Worm (Caenorhabditis elegans) whole organism, young adult: ENCODE data around the gene mam-2.

Experiments used
- B0035.1 ChIP-seq: sonication (generic microtip); optimal IDR thresholded peaks from 2 replicates; lab custom pipeline; 2016; ENCODE audit warnings: missing genetic modification characterization, mild to moderate bottlenecking, missing compliant biosample characterization, missing genotype, missing genetic modification reagents
- B0261.1 ChIP-seq: sonication (generic microtip); optimal IDR thresholded peaks from 2 replicates; lab custom pipeline; 2016; ENCODE audit warnings: mild to moderate bottlenecking, missing genetic modification characterization, moderate library complexity, missing compliant biosample characterization
- B0336.3 ChIP-seq: fragments of 200-800 bp; sonication (Bioruptor generic); IDR thresholded peaks from 2 replicates; pipeline ENCODE4 v1.3.6; 2022; ENCODE audit warnings: missing genetic modification characterization, missing compliant biosample characterization
- C17E4.6 ChIP-seq: fragments of 200-800 bp; sonication (Bioruptor generic); IDR thresholded peaks from 2 replicates; pipeline ENCODE4 v1.3.6; 2022; ENCODE audit warnings: missing genetic modification reagents, missing genetic modification characterization, missing compliant biosample characterization
- D2030.7 ChIP-seq: fragments of 200-800 bp; sonication (Bioruptor generic); IDR thresholded peaks from 2 replicates; pipeline ENCODE4 v1.3.6; 2022; ENCODE audit warnings: missing genetic modification reagents, missing genetic modification characterization, missing compliant biosample characterization
- F33H1.4 ChIP-seq: fragments of 200-800 bp; sonication (Bioruptor generic); IDR thresholded peaks from 2 replicates; pipeline ENCODE4 v1.3.6; 2022; ENCODE audit warnings: missing genetic modification reagents, missing genetic modification characterization, missing compliant biosample characterization
- F52B5.7 ChIP-seq: sonication (generic microtip); optimal IDR thresholded peaks from 2 replicates; lab custom pipeline; 2016; ENCODE audit warnings: mild to moderate bottlenecking, missing genetic modification characterization, missing compliant biosample characterization
- F55B11.4 ChIP-seq: sonication (generic microtip); optimal IDR thresholded peaks from 2 replicates; lab custom pipeline; 2016; ENCODE audit warnings: missing compliant biosample characterization, missing genetic modification characterization, borderline replicate concordance; ENCODE audit not compliant: insufficient read depth
- Y53G8AR.9 ChIP-seq: fragments of 200-800 bp; sonication (Bioruptor generic); conservative IDR thresholded peaks from 2 replicates; pipeline ENCODE4 v1.3.6; 2022; ENCODE audit warnings: missing genetic modification reagents, missing genetic modification characterization, missing compliant biosample characterization
- Y79H2A.3 ChIP-seq: fragments of 200-800 bp; sonication (Bioruptor generic); conservative IDR thresholded peaks from 2 replicates; pipeline ENCODE4 v1.3.6; 2022; ENCODE audit warnings: missing genetic modification reagents, missing genetic modification characterization, missing compliant biosample characterization
- ama-1 ChIP-seq, 3 experiments: fragments of 150-350 bp in 1 of 3; sonication (generic microtip) in 2 of 3; optimal IDR thresholded peaks; 2 replicates each; lab custom pipeline; 2014 to 2018; ENCODE audit warnings: missing biosample characterization in 2 of 3, missing genetic modification characterization in 2 of 3, missing genetic modification reagents in 2 of 3
- aptf-2 ChIP-seq: fragments of 200-800 bp; sonication (Bioruptor generic); conservative IDR thresholded peaks from 2 replicates; pipeline ENCODE4 v1.3.6; 2022; ENCODE audit warnings: missing genetic modification reagents, missing genetic modification characterization, missing compliant biosample characterization
- attf-5 ChIP-seq: fragments of 200-800 bp; sonication (Bioruptor generic); optimal IDR thresholded peaks from 2 replicates; lab custom pipeline; 2018; ENCODE audit warnings: mild to moderate bottlenecking, missing genetic modification characterization, missing compliant biosample characterization
- bed-2 ChIP-seq: fragments of 200-800 bp; sonication (Bioruptor generic); IDR thresholded peaks from 2 replicates; pipeline ENCODE4 v1.3.6; 2022; ENCODE audit warnings: missing genetic modification reagents, missing genetic modification characterization, missing compliant biosample characterization
- cebp-1 ChIP-seq, 2 experiments: fragments of 200-800 bp in 1 of 2; sonication (Bioruptor generic) in 1 of 2; sonication (generic microtip) in 1 of 2; IDR thresholded peaks in 1 of 2; optimal IDR thresholded peaks in 1 of 2; 2 replicates each; pipeline versions ENCODE4 v1.3.6 to Lab custom; 2017 to 2022; ENCODE audit warnings: missing compliant biosample characterization in 2 of 2, missing genetic modification characterization in 2 of 2, mild to moderate bottlenecking in 1 of 2, missing genetic modification reagents in 1 of 2, moderate library complexity in 1 of 2
- ceh-27 ChIP-seq: fragments of 200-800 bp; sonication (Bioruptor generic); optimal IDR thresholded peaks from 2 replicates; lab custom pipeline; 2018; ENCODE audit warnings: mild to moderate bottlenecking, missing genetic modification characterization, moderate library complexity, missing compliant biosample characterization
- ceh-79 ChIP-seq: sonication (generic microtip); optimal IDR thresholded peaks from 2 replicates; lab custom pipeline; 2017; ENCODE audit warnings: mild to moderate bottlenecking, missing genetic modification characterization, missing compliant biosample characterization
- dox-1 ChIP-seq: fragments of 200-800 bp; sonication (Bioruptor generic); IDR thresholded peaks from 2 replicates; pipeline ENCODE4 v1.3.6; 2022; ENCODE audit warnings: missing genetic modification reagents, missing genetic modification characterization, missing compliant biosample characterization
- efl-1 ChIP-seq: fragments of 150-350 bp; optimal IDR thresholded peaks from 2 replicates; lab custom pipeline; 2014; ENCODE audit warnings: missing biosample characterization, missing genetic modification reagents, missing genetic modification characterization
- egl-18 ChIP-seq: fragments of 200-800 bp; sonication (Bioruptor generic); IDR thresholded peaks from 2 replicates; pipeline ENCODE4 v1.3.6; 2022; ENCODE audit warnings: missing genetic modification reagents, missing genetic modification characterization, missing compliant biosample characterization
- egl-44 ChIP-seq: fragments of 200-800 bp; sonication (Bioruptor generic); IDR thresholded peaks from 2 replicates; pipeline ENCODE4 v1.3.6; 2022; ENCODE audit warnings: missing genetic modification reagents, missing genetic modification characterization, missing compliant biosample characterization
- gei-17 ChIP-seq: fragments of 200-800 bp; sonication (Bioruptor generic); optimal IDR thresholded peaks from 2 replicates; lab custom pipeline; 2018; ENCODE audit warnings: mild to moderate bottlenecking, missing genetic modification characterization, missing compliant biosample characterization
- hmg-1.2 ChIP-seq: fragments of 200-800 bp; sonication (Bioruptor generic); IDR thresholded peaks from 2 replicates; pipeline ENCODE4 v1.3.6; 2022; ENCODE audit warnings: missing genetic modification reagents, missing genetic modification characterization, missing compliant biosample characterization
- hrde-1 ChIP-seq: sonication (generic microtip); optimal IDR thresholded peaks from 2 replicates; lab custom pipeline; 2016; ENCODE audit warnings: missing genetic modification characterization, mild to moderate bottlenecking, missing compliant biosample characterization, moderate library complexity, missing genotype, missing genetic modification reagents, borderline replicate concordance
- lin-26 ChIP-seq: fragments of 200-800 bp; sonication (Bioruptor generic); IDR thresholded peaks from 2 replicates; pipeline ENCODE4 v1.3.6; 2022; ENCODE audit warnings: missing genetic modification reagents, missing genetic modification characterization, missing compliant biosample characterization
- lin-54 ChIP-seq: fragments of 200-800 bp; sonication (Bioruptor generic); optimal IDR thresholded peaks from 2 replicates; lab custom pipeline; 2018; ENCODE audit warnings: mild to moderate bottlenecking, missing genetic modification characterization, missing compliant biosample characterization
- lir-1 ChIP-seq: fragments of 200-800 bp; sonication (Bioruptor generic); conservative IDR thresholded peaks from 2 replicates; pipeline ENCODE4 v1.3.6; 2022; ENCODE audit warnings: missing genetic modification reagents, missing genetic modification characterization, missing compliant biosample characterization
- madf-3 ChIP-seq: fragments of 200-800 bp; sonication (Bioruptor generic); IDR thresholded peaks from 2 replicates; pipeline ENCODE4 v1.3.6; 2022; ENCODE audit warnings: missing genetic modification reagents, missing genetic modification characterization, missing compliant biosample characterization
- mel-28 ChIP-seq: sonication (generic microtip); optimal IDR thresholded peaks from 2 replicates; lab custom pipeline; 2016; ENCODE audit warnings: borderline replicate concordance, mild to moderate bottlenecking, missing genetic modification characterization, missing compliant biosample characterization
- mes-4 ChIP-seq: sonication (generic microtip); optimal IDR thresholded peaks from 2 replicates; lab custom pipeline; 2016; ENCODE audit warnings: missing genotype, missing genetic modification characterization, missing compliant biosample characterization
- nhr-120 ChIP-seq: fragments of 200-800 bp; sonication (Bioruptor generic); IDR thresholded peaks from 2 replicates; pipeline ENCODE4 v1.3.6; 2022; ENCODE audit warnings: missing genetic modification characterization, missing compliant biosample characterization
- nhr-179 ChIP-seq: sonication (generic microtip); optimal IDR thresholded peaks from 2 replicates; lab custom pipeline; 2016; ENCODE audit warnings: mild to moderate bottlenecking, missing genetic modification characterization, missing compliant biosample characterization
- nhr-27 ChIP-seq: fragments of 200-800 bp; sonication (Bioruptor generic); optimal IDR thresholded peaks from 2 replicates; lab custom pipeline; 2018; ENCODE audit warnings: mild to moderate bottlenecking, missing genetic modification characterization, moderate library complexity, missing compliant biosample characterization
- pbrm-1 ChIP-seq: fragments of 200-800 bp; sonication (Bioruptor generic); IDR thresholded peaks from 2 replicates; pipeline ENCODE4 v1.3.6; 2022; ENCODE audit warnings: missing genetic modification reagents, missing genetic modification characterization, missing compliant biosample characterization
- pha-4 ChIP-seq: fragments of 150-350 bp; sonication (generic microtip); optimal IDR thresholded peaks from 2 replicates; lab custom pipeline; 2014; ENCODE audit warnings: missing biosample characterization, missing genetic modification reagents, missing genetic modification characterization
- repo-1 ChIP-seq: sonication (generic microtip); optimal IDR thresholded peaks from 2 replicates; lab custom pipeline; 2017; ENCODE audit warnings: mild to moderate bottlenecking, missing genetic modification characterization, missing compliant biosample characterization
- sea-2 ChIP-seq: fragments of 200-800 bp; sonication (Bioruptor generic); IDR thresholded peaks from 2 replicates; pipeline ENCODE4 v1.3.6; 2022; ENCODE audit warnings: missing genetic modification characterization, missing compliant biosample characterization
- snpc-1.3 ChIP-seq: sonication (generic microtip); optimal IDR thresholded peaks from 2 replicates; lab custom pipeline; 2017; ENCODE audit warnings: missing genetic modification characterization, mild to moderate bottlenecking, missing compliant biosample characterization, antibody characterized with exemption, moderate library complexity, missing genotype, missing genetic modification reagents; ENCODE audit not compliant: insufficient read depth
- snpc-3.4 ChIP-seq: sonication (generic microtip); optimal IDR thresholded peaks from 2 replicates; lab custom pipeline; 2017; ENCODE audit warnings: missing genetic modification characterization, mild to moderate bottlenecking, missing compliant biosample characterization, antibody characterized with exemption, moderate library complexity, missing genotype, missing genetic modification reagents
- somi-1 ChIP-seq: fragments of 200-800 bp; sonication (Bioruptor generic); optimal IDR thresholded peaks from 2 replicates; lab custom pipeline; 2018; ENCODE audit warnings: mild to moderate bottlenecking, missing genetic modification characterization, missing compliant biosample characterization
- tlf-1 ChIP-seq: fragments of 200-800 bp; sonication (Bioruptor generic); optimal IDR thresholded peaks from 2 replicates; lab custom pipeline; 2018; ENCODE audit warnings: mild to moderate bottlenecking, missing genetic modification characterization, missing compliant biosample characterization
- xnd-1 ChIP-seq: sonication (generic microtip); optimal IDR thresholded peaks from 2 replicates; lab custom pipeline; 2016; ENCODE audit warnings: missing genotype, missing genetic modification reagents, missing genetic modification characterization, missing compliant biosample characterization
- ztf-26 ChIP-seq: sonication (generic microtip); optimal IDR thresholded peaks from 2 replicates; lab custom pipeline; 2017; ENCODE audit warnings: missing genetic modification characterization, missing compliant biosample characterization
- ztf-28 ChIP-seq: fragments of 200-800 bp; sonication (Bioruptor generic); IDR thresholded peaks from 2 replicates; pipeline ENCODE4 v1.3.6; 2022; ENCODE audit warnings: missing genetic modification reagents, missing genetic modification characterization, missing compliant biosample characterization

mam-2 gene

DNA sequence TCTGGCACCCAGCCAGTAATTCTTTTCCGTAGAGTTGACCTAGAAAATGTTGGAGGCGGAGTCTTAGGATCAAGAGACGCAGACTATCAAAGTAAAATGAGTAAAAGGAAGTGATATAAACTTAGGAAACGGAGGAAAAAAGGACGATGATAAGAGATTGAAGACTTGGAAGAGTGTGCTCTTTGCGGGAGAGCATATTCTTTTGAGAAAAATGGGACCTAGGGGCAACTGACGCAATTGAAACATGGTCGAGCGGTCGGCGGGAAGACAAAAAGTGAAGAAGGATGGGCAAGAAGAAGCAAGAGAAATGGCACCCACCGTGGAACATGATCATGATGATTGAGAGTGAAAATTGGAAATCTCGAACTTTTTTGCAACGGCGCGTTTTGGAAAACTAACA is 35.0 kb upstream of the mam-2 start:
- TF ChIP-seq ceh-27 (GFP tag; lab: Kevin White, UChicago) (no peak), egl-44 (GFP tag; lab: Robert Waterston, UW) (no peak), dox-1 (GFP tag; lab: Robert Waterston, UW) (no peak), Y79H2A.3 (GFP tag; lab: Robert Waterston, UW) (no peak), hmg-1.2 (GFP tag; lab: Robert Waterston, UW) (no peak), aptf-2 (no peak), pha-4 (tag; lab: Kevin White, UChicago) (no peak)

- TF ChIP-seq nhr-179 (tag; lab: Kevin White, UChicago) (no peak), madf-3 (GFP tag; lab: Robert Waterston, UW) (no peak), somi-1 (GFP tag; lab: Kevin White, UChicago) (no peak), pbrm-1 (no peak), gei-17 (no peak), mes-4 (no peak), efl-1 (no peak), attf-5 (GFP tag; lab: Kevin White, UChicago) (no peak), snpc-3.4 (tag; lab: Kevin White, UChicago) (no peak), ztf-26 (tag; lab: Kevin White, UChicago) (no peak), F52B5.7 (no peak), repo-1 (no peak), hmg-1.2 (GFP tag; lab: Robert Waterston, UW) (no peak), lir-1 (GFP tag; lab: Robert Waterston, UW) (no peak), ztf-28 (GFP tag; lab: Robert Waterston, UW) (no peak), bed-2 (no peak), nhr-27 (tag; lab: Kevin White, UChicago) (no peak)
- TF ChIP-seq, all 124 proteins: peak for 0
These were observed 29.7 kb upstream of the mam-2 start, which contains the start of gene gon-1 for ce11 chrIV:9953333-9953732. gon-1 (minus strand) TSS chrIV:9953433.

- TF ChIP-seq B0261.1 (tag; lab: Kevin White, UChicago) (no peak), F55B11.4 (tag; lab: Kevin White, UChicago) (no peak), C17E4.6 (no peak), lin-26 (GFP tag; lab: Robert Waterston, UW) (no peak), nhr-120 (no peak), xnd-1 (no peak), ama-1 (optimal IDR thresholded peaks at IDR 0.05; lab: Kevin White, UChicago) (no peak), ama-1 (GFP tag; optimal IDR thresholded peaks at IDR 0.05; lab: Kevin White, UChicago) (no peak), snpc-1.3 (tag; lab: Kevin White, UChicago) (no peak), nhr-179 (tag; lab: Kevin White, UChicago) (no peak), attf-5 (GFP tag; lab: Kevin White, UChicago) (no peak), somi-1 (GFP tag; lab: Kevin White, UChicago) (no peak), B0336.3 (GFP tag; lab: Robert Waterston, UW) (no peak)
These were observed 19.1 kb upstream of the mam-2 start, which contains the start of gene T13H10.2 for ce11 chrIV:9963945-9964344. T13H10.2 (plus strand) TSS chrIV:9964245.

ce11 chrIV:9969081-9969480 is 13.9 kb upstream of the mam-2 start, which contains the start of the genes kin-5 and C47E12.11:
kin-5 (minus strand) TSS chrIV:9969181.
C47E12.11 (plus strand) TSS chrIV:9969400.
- no peak for TF ChIP-seq lin-54 (GFP tag; lab: Kevin White, UChicago)
- TF ChIP-seq Y53G8AR.9 (GFP tag; lab: Robert Waterston, UW): no peak
- TF ChIP-seq dox-1 (GFP tag; lab: Robert Waterston, UW): no peak
- no peak for TF ChIP-seq ceh-79 (tag; lab: Kevin White, UChicago)
- no peak for TF ChIP-seq mel-28 (tag; lab: Kevin White, UChicago)
- TF ChIP-seq cebp-1 (GFP tag; IDR thresholded peaks at IDR 0.05; lab: Robert Waterston, UW): no peak
- no peak for TF ChIP-seq cebp-1 (tag; optimal IDR thresholded peaks at IDR 0.05; lab: Kevin White, UChicago)
- TF ChIP-seq B0035.1 (tag; lab: Kevin White, UChicago): no peak
- no peak for TF ChIP-seq tlf-1 (GFP tag; lab: Kevin White, UChicago)
- no peak for TF ChIP-seq C17E4.6
- TF ChIP-seq hrde-1 (tag; lab: Kevin White, UChicago): no peak
- no peak for TF ChIP-seq F33H1.4
- no peak for TF ChIP-seq sea-2 (GFP tag; lab: Robert Waterston, UW)
- TF ChIP-seq D2030.7 (GFP tag; lab: Robert Waterston, UW): no peak
- no peak for TF ChIP-seq nhr-27 (tag; lab: Kevin White, UChicago)
- TF ChIP-seq egl-18 (GFP tag; lab: Robert Waterston, UW): no peak
- TF ChIP-seq efl-1: no peak
